Fruit fly (Drosophila melanogaster) whole organism: ENCODE data around the gene Gyc89Da.

Source experiments
- Dll ChIP-seq: fragments of >200 bp; optimal IDR thresholded peaks from 2 replicates; lab custom pipeline; 2017
- psq ChIP-seq: fragments of >200 bp; optimal IDR thresholded peaks from 2 replicates; lab custom pipeline; 2017
- usp ChIP-seq: fragments of >200 bp; optimal IDR thresholded peaks from 2 replicates; lab custom pipeline; 2017; ENCODE audit warnings: missing biosample characterization, missing genetic modification characterization, mixed read lengths

- TF ChIP-seq usp (GFP tag; lab: Kevin White, UChicago) (no peak), Dll (lab: Kevin White, UChicago) (no peak), psq (no peak)
Measured at dm6 chr3R:16447448-16448045, 24.9 kb upstream of the Gyc89Da start.
